Fruit fly (Drosophila melanogaster) whole organism, embryonic: ENCODE data around the gene Mgat3.
"Not testable (repeated sequence)": the region's sequence is repeated elsewhere in the genome, so short reads cannot be mapped to it uniquely, and the experiment has no call there.

Experiments
- dm ChIP-seq: fragments of 200-800 bp; sonication (Bioruptor generic); optimal IDR thresholded peaks from 3 replicates; lab custom pipeline; 2016; ENCODE audit warnings: missing biosample characterization, missing genetic modification characterization
- ems ChIP-seq: fragments of 200-800 bp; sonication (Bioruptor generic); optimal IDR thresholded peaks from 3 replicates; lab custom pipeline; 2016; ENCODE audit warnings: missing biosample characterization, missing genetic modification characterization
- ewg ChIP-seq: fragments of 200-800 bp; sonication (Bioruptor generic); optimal IDR thresholded peaks from 3 replicates; lab custom pipeline; 2017; ENCODE audit warnings: mild to moderate bottlenecking, missing biosample characterization, missing genetic modification reagents, missing genetic modification characterization

DNA sequence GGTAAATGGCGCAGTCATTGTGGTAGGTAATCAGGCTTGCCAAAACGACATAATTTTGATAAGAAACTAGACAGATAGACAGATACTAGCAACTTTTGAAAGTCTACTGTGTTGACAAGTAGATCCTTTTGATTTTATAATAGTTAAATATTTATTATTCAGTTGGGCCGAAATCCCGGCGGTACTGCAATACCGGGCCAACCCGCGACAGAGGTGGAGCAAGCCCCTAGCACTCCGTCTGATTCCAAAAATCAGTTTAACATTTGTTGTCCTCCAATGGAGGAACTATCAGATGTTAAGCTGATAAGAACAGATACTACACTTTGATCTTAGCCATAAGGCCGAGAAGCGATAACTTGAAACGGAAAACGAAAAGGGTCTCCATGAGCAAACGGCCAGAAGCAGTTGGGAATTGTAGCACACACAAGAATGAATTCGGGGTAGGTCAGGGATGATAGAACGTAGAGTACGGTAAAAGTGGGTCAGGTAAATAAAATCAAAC is 29.4 kb upstream of the Mgat3 start, which contains the start of gene CG15482:
- not testable (repeated sequence) for TF ChIP-seq ewg (GFP tag; lab: Kevin White, UChicago); ems; dm (GFP tag; lab: Kevin White, UChicago)
